Worm (Caenorhabditis elegans): ENCODE results near the gene csq-1.

DNA sequence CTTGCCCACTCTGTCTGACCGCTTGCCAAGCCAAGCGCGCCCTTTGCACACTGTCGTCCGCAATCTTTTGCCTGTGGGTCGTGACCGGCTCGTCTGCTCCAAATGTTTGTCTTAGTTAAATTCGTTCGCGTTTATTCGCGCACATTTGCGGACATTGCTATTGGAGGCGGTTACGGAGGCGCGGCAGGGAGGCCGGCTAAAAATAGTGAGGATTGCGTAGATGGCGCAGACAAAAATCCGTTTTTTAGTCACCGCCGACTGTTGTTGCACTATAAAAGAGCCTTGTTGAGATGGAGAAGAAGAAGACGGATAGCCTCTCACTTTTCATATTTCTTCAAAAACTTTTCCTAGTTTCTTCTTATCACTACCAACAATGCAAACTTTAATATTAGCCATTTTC is 16.8 kb downstream of the csq-1 start, which contains the start of gene F40E10.5:
- TF ChIP-seq elt-3 (tag; optimal IDR thresholded peaks at IDR 0.05) (no peak), elt-1 (tag; optimal IDR thresholded peaks at IDR 0.05) (no peak)
